Fruit fly (Drosophila melanogaster) S2 (cell line): ENCODE measurements around the gene Spx.

Experiments used
- CG8478 ChIP-seq: fragments of >200 bp; optimal IDR thresholded peaks from 2 replicates; lab custom pipeline; 2018
- CTCF ChIP-seq, 2 experiments: fragments of >200 bp; optimal IDR thresholded peaks; 2 replicates each; lab custom pipeline; 2018

Spx gene

dm6 chrX:6295129-6295539 is 39.5 kb downstream of the Spx start, which contains the start of the genes CG15891 and CG3815:
TSS of gene CG15891 (minus strand) at chrX:6295345.
TSS of gene CG3815 (plus strand) at chrX:6295389.
- no peak for TF ChIP-seq CG8478 (lab: Kevin White, UChicago)
- no peak for TF ChIP-seq CTCF (optimal IDR thresholded peaks at IDR 0.05; lab: Kevin White, UChicago)

dm6 chrX:6301052-6301451 is 45.4 kb downstream of the Spx start, which contains the start of gene CG12219:
TSS of gene CG12219 (minus strand) at chrX:6301285.
- TF ChIP-seq CG8478 (lab: Kevin White, UChicago) (no peak), CTCF (optimal IDR thresholded peaks at IDR 0.05; lab: Kevin White, UChicago) (no peak)

dm6 chrX:6303196-6303595 is 47.6 kb downstream of the Spx start:
- TF ChIP-seq CG8478 (lab: Kevin White, UChicago) (no peak), CTCF (optimal IDR thresholded peaks at IDR 0.05; lab: Kevin White, UChicago) (no peak)

- TF ChIP-seq CTCF (optimal IDR thresholded peaks at IDR 0.05; lab: Kevin White, UChicago) (no peak), CG8478 (lab: Kevin White, UChicago) (no peak)
These were observed 48.1 kb downstream of the Spx start, which contains the start of gene CG3823 for dm6 chrX:6303675-6304074. TSS of gene CG3823 (plus strand) at chrX:6303975.

dm6 chrX:6304203-6304602 is 48.6 kb downstream of the Spx start:
- no peak for TF ChIP-seq CG8478 (lab: Kevin White, UChicago)
- no peak for TF ChIP-seq CTCF (optimal IDR thresholded peaks at IDR 0.05; lab: Kevin White, UChicago)

- TF ChIP-seq CTCF (optimal IDR thresholded peaks at IDR 0.05; lab: Kevin White, UChicago) (no peak), CG8478 (lab: Kevin White, UChicago) (no peak)
These were observed 49.7 kb downstream of the Spx start for dm6 chrX:6305317-6305716.
